Worm (Caenorhabditis elegans) whole organism, mixed stage, embryonic: Measurements from ENCODE around the gene C50B8.6.

Source experiments
- M03D4.4 ChIP-seq: sonication (generic microtip); optimal IDR thresholded peaks from 2 replicates; lab custom pipeline; 2017; ENCODE audit warnings: mild to moderate bottlenecking, missing genetic modification characterization, missing compliant biosample characterization
- bed-3 ChIP-seq: fragments of 200-800 bp; sonication (Bioruptor generic); optimal IDR thresholded peaks from 3 replicates; lab custom pipeline; 2018; ENCODE audit warnings: mild to moderate bottlenecking, missing genetic modification characterization, moderate library complexity, missing compliant biosample characterization
- blmp-1 ChIP-seq: fragments of 150-350 bp; optimal IDR thresholded peaks from 2 replicates; lab custom pipeline; 2014; ENCODE audit warnings: missing biosample characterization, missing genetic modification characterization
- ceh-39 ChIP-seq: fragments of 150-350 bp; optimal IDR thresholded peaks from 2 replicates; lab custom pipeline; 2014; ENCODE audit warnings: missing biosample characterization, missing genetic modification characterization
- ceh-43 ChIP-seq: fragments of 200-800 bp; sonication (Bioruptor generic); optimal IDR thresholded peaks from 2 replicates; lab custom pipeline; 2018; ENCODE audit warnings: mild to moderate bottlenecking, missing genetic modification characterization, moderate library complexity, missing compliant biosample characterization
- ceh-83 ChIP-seq: fragments of 200-800 bp; sonication (Bioruptor generic); optimal IDR thresholded peaks from 2 replicates; lab custom pipeline; 2018; ENCODE audit warnings: mild to moderate bottlenecking, missing genetic modification characterization, missing compliant biosample characterization
- ces-1 ChIP-seq: fragments of 150-350 bp; optimal IDR thresholded peaks from 2 replicates; lab custom pipeline; 2014; ENCODE audit warnings: missing biosample characterization, missing genetic modification reagents, missing genetic modification characterization
- cnd-1 ChIP-seq: fragments of 200-800 bp; sonication (Bioruptor generic); optimal IDR thresholded peaks from 2 replicates; lab custom pipeline; 2018; ENCODE audit warnings: mild to moderate bottlenecking, missing genetic modification characterization, missing compliant biosample characterization
- drap-1 ChIP-seq: fragments of 200-800 bp; sonication (Bioruptor generic); optimal IDR thresholded peaks from 3 replicates; lab custom pipeline; 2018; ENCODE audit warnings: mild to moderate bottlenecking, missing genetic modification characterization, missing compliant biosample characterization
- elt-1 ChIP-seq: sonication (generic microtip); optimal IDR thresholded peaks from 2 replicates; lab custom pipeline; 2017; ENCODE audit warnings: missing genetic modification characterization, mild to moderate bottlenecking, missing compliant biosample characterization, antibody characterized with exemption, moderate library complexity, borderline replicate concordance; ENCODE audit not compliant: insufficient read depth
- flh-1 ChIP-seq: fragments of 200-800 bp; sonication (Bioruptor generic); optimal IDR thresholded peaks from 2 replicates; lab custom pipeline; 2018; ENCODE audit warnings: mild to moderate bottlenecking, missing genetic modification characterization, moderate library complexity, missing compliant biosample characterization
- hlh-1 ChIP-seq: fragments of 150-350 bp; optimal IDR thresholded peaks from 2 replicates; lab custom pipeline; 2014; ENCODE audit warnings: missing biosample characterization, missing genetic modification reagents, missing genetic modification characterization
- lin-13 ChIP-seq: fragments of 150-350 bp; optimal IDR thresholded peaks from 2 replicates; lab custom pipeline; 2014; ENCODE audit warnings: missing biosample characterization, missing genetic modification characterization
- lin-32 ChIP-seq: fragments of 200-800 bp; sonication (Bioruptor generic); optimal IDR thresholded peaks from 2 replicates; lab custom pipeline; 2018; ENCODE audit warnings: mild to moderate bottlenecking, missing genetic modification characterization, missing compliant biosample characterization
- lsy-2 ChIP-seq: fragments of 150-350 bp; optimal IDR thresholded peaks from 2 replicates; lab custom pipeline; 2014; ENCODE audit warnings: missing biosample characterization, missing genetic modification characterization
- mab-5 ChIP-seq: fragments of 150-350 bp; optimal IDR thresholded peaks from 2 replicates; lab custom pipeline; 2014; ENCODE audit warnings: missing biosample characterization, missing genetic modification characterization
- mep-1 ChIP-seq: fragments of 150-350 bp; optimal IDR thresholded peaks from 2 replicates; lab custom pipeline; 2017; ENCODE audit warnings: missing biosample characterization, missing genetic modification reagents, missing genetic modification characterization, inconsistent platforms
- mls-2 ChIP-seq: sonication (generic microtip); optimal IDR thresholded peaks from 2 replicates; lab custom pipeline; 2016; ENCODE audit warnings: mild to moderate bottlenecking, missing genetic modification characterization, moderate library complexity, missing compliant biosample characterization
- nhr-12 ChIP-seq: fragments of 150-350 bp; optimal IDR thresholded peaks from 2 replicates; lab custom pipeline; 2014; ENCODE audit warnings: missing biosample characterization, missing genetic modification characterization
- nhr-2 ChIP-seq: fragments of 150-350 bp; optimal IDR thresholded peaks from 2 replicates; lab custom pipeline; 2014; ENCODE audit warnings: missing biosample characterization, missing genetic modification characterization
- nhr-237 ChIP-seq: fragments of 150-350 bp; optimal IDR thresholded peaks from 2 replicates; lab custom pipeline; 2014; ENCODE audit warnings: missing biosample characterization, missing genetic modification characterization
- nhr-28 ChIP-seq: fragments of 150-350 bp; optimal IDR thresholded peaks from 2 replicates; lab custom pipeline; 2014; ENCODE audit warnings: missing biosample characterization, missing genetic modification characterization
- nhr-76 ChIP-seq: sonication (generic microtip); optimal IDR thresholded peaks from 2 replicates; lab custom pipeline; 2017; ENCODE audit warnings: missing biosample characterization, missing genetic modification characterization
- pha-4 ChIP-seq: fragments of 150-350 bp; optimal IDR thresholded peaks from 2 replicates; lab custom pipeline; 2018; ENCODE audit warnings: missing biosample characterization, missing genetic modification reagents, missing genetic modification characterization
- sem-2 ChIP-seq: fragments of 200-800 bp; sonication (Bioruptor generic); optimal IDR thresholded peaks from 2 replicates; lab custom pipeline; 2018; ENCODE audit warnings: mild to moderate bottlenecking, missing genetic modification characterization, missing compliant biosample characterization
- snpc-4 ChIP-seq: fragments of 150-350 bp; optimal IDR thresholded peaks from 2 replicates; lab custom pipeline; 2014; ENCODE audit warnings: missing biosample characterization, missing genetic modification characterization
- sptf-1 ChIP-seq: sonication (generic microtip); optimal IDR thresholded peaks from 2 replicates; lab custom pipeline; 2017; ENCODE audit warnings: mild to moderate bottlenecking, missing genetic modification characterization, moderate library complexity, missing compliant biosample characterization
- tbx-8 ChIP-seq: fragments of 200-800 bp; sonication (Bioruptor generic); optimal IDR thresholded peaks from 2 replicates; lab custom pipeline; 2018; ENCODE audit warnings: mild to moderate bottlenecking, missing genetic modification characterization, moderate library complexity, missing compliant biosample characterization
- unc-120 ChIP-seq: sonication (generic microtip); optimal IDR thresholded peaks from 2 replicates; lab custom pipeline; 2017; ENCODE audit warnings: missing genetic modification characterization, missing compliant biosample characterization; ENCODE audit not compliant: poor library complexity, severe bottlenecking
- unc-39 ChIP-seq: fragments of 150-350 bp; optimal IDR thresholded peaks from 2 replicates; lab custom pipeline; 2014; ENCODE audit warnings: missing biosample characterization, missing genetic modification characterization
- unc-62 ChIP-seq: fragments of 150-350 bp; optimal IDR thresholded peaks from 2 replicates; lab custom pipeline; 2014; ENCODE audit warnings: missing biosample characterization, missing genetic modification reagents, missing genetic modification characterization
- zip-8 ChIP-seq: fragments of 150-350 bp; optimal IDR thresholded peaks from 2 replicates; lab custom pipeline; 2014; ENCODE audit warnings: missing biosample characterization, missing genetic modification characterization
- ztf-11 ChIP-seq: fragments of 150-350 bp; optimal IDR thresholded peaks from 2 replicates; lab custom pipeline; 2014; ENCODE audit warnings: missing biosample characterization, missing genetic modification characterization

The C50B8.6 gene

ce11 chrV:13556297-13556696 is 22.5 kb upstream of the C50B8.6 start, which contains the start of gene C56A3.6:
C56A3.6 (minus strand) TSS chrV:13556397.
- no peak for TF ChIP-seq ces-1
- TF ChIP-seq hlh-1 (tag; lab: Kevin White, UChicago), result peak; percentile 16

- TF ChIP-seq tbx-8 (GFP tag; lab: Kevin White, UChicago) (no peak), lin-32 (GFP tag; lab: Kevin White, UChicago) (no peak), ceh-39 (tag; lab: Kevin White, UChicago) (peak; percentile 19), ztf-11 (no peak), ceh-83 (no peak), nhr-237 (tag; lab: Kevin White, UChicago) (peak; percentile 53), ces-1 (peak; percentile 75), nhr-76 (tag; lab: Kevin White, UChicago) (no peak), nhr-2 (no peak), M03D4.4 (tag; lab: Kevin White, UChicago) (no peak), mab-5 (tag; lab: Kevin White, UChicago) (no peak), lsy-2 (tag; lab: Kevin White, UChicago) (peak; percentile 46), hlh-1 (tag; lab: Kevin White, UChicago) (peak; percentile 28), ceh-43 (GFP tag; lab: Kevin White, UChicago) (no peak), elt-1 (tag; lab: Kevin White, UChicago) (no peak), mls-2 (peak; percentile 11), sem-2 (GFP tag; lab: Kevin White, UChicago) (no peak), unc-62 (GFP tag; lab: Kevin White, UChicago) (no peak), unc-39 (tag; lab: Kevin White, UChicago) (no peak), sptf-1 (peak; percentile 65), snpc-4 (tag; lab: Kevin White, UChicago) (no peak), mep-1 (tag; lab: Kevin White, UChicago) (peak; percentile 35), pha-4 (tag; lab: Kevin White, UChicago) (peak; percentile 46), nhr-12 (tag; lab: Kevin White, UChicago) (no peak), bed-3 (no peak), unc-120 (tag; lab: Kevin White, UChicago) (no peak)
Observed at ce11 chrV:13556746-13557145, 22.0 kb upstream of the C50B8.6 start, which contains the start of gene cav-2. cav-2 (plus strand) TSS chrV:13557104.

- TF ChIP-seq blmp-1 (no peak), drap-1 (GFP tag; lab: Kevin White, UChicago) (no peak), flh-1 (no peak), lin-13 (tag; lab: Kevin White, UChicago) (no peak), cnd-1 (no peak), nhr-28 (tag; lab: Kevin White, UChicago) (no peak), hlh-1 (tag; lab: Kevin White, UChicago) (no peak)
Observed at ce11 chrV:13559978-13560377, 18.8 kb upstream of the C50B8.6 start, which contains the start of gene C56A3.8. C56A3.8 (plus strand) TSS chrV:13560278.

- no peak for TF ChIP-seq sptf-1
- no peak for TF ChIP-seq zip-8 (tag; lab: Kevin White, UChicago)
Observed at ce11 chrV:13562748-13563147, 16.0 kb upstream of the C50B8.6 start.

- TF ChIP-seq hlh-1 (tag; lab: Kevin White, UChicago), result no peak
- TF ChIP-seq snpc-4 (tag; lab: Kevin White, UChicago), result no peak
- no peak for TF ChIP-seq nhr-76 (tag; lab: Kevin White, UChicago)
- no peak for TF ChIP-seq sem-2 (GFP tag; lab: Kevin White, UChicago)
- TF ChIP-seq ces-1, result no peak
- no peak for TF ChIP-seq ztf-11
- no peak for TF ChIP-seq mep-1 (tag; lab: Kevin White, UChicago)
- no peak for TF ChIP-seq nhr-12 (tag; lab: Kevin White, UChicago)
- TF ChIP-seq bed-3, result no peak
- TF ChIP-seq tbx-8 (GFP tag; lab: Kevin White, UChicago), result no peak
- TF ChIP-seq M03D4.4 (tag; lab: Kevin White, UChicago), result no peak
- TF ChIP-seq zip-8 (tag; lab: Kevin White, UChicago), result no peak
- TF ChIP-seq unc-120 (tag; lab: Kevin White, UChicago), result no peak
- TF ChIP-seq, all 35 proteins: peak for 0
Observed at ce11 chrV:13563841-13564240, 14.9 kb upstream of the C50B8.6 start, which contains the start of gene grl-17. grl-17 (minus strand) TSS chrV:13563941.
